Fruit fly (Drosophila melanogaster): ENCODE results near the gene CG7992.

CG7992 gene

dm6 chrX:19241790-19242373 is 5.2 kb downstream of the CG7992 start, which contains the start of gene CG14196 (continued):
- TF ChIP-seq Fer1 (GFP tag; optimal IDR thresholded peaks at IDR 0.05) (no peak), esg (GFP tag; conservative IDR thresholded peaks at IDR 0.05) (no peak), Hr51 (GFP tag; optimal IDR thresholded peaks at IDR 0.05) (no peak), inv (GFP tag; IDR thresholded peaks at IDR 0.05; ENCODE audit: partially characterized antibody) (no peak), sqz (GFP tag; optimal IDR thresholded peaks at IDR 0.05) (no peak), Dll (GFP tag; IDR thresholded peaks at IDR 0.05; ENCODE audit: partially characterized antibody) (no peak), trem (tag; optimal IDR thresholded peaks at IDR 0.05) (no peak), CG7987 (GFP tag; optimal IDR thresholded peaks at IDR 0.05) (no peak), CG10565 (GFP tag; optimal IDR thresholded peaks at IDR 0.05) (no peak), CTCF (GFP tag; optimal IDR thresholded peaks at IDR 0.05) (peak; percentile 58), CG18476 (GFP tag; optimal IDR thresholded peaks at IDR 0.05) (no peak), slou (GFP tag; optimal IDR thresholded peaks at IDR 0.05) (no peak), zfh2 (GFP tag; optimal IDR thresholded peaks at IDR 0.05) (no peak), fd64A (GFP tag; optimal IDR thresholded peaks at IDR 0.05) (no peak), Ets97D (GFP tag; optimal IDR thresholded peaks at IDR 0.05) (peak; percentile 33), ara (GFP tag; IDR thresholded peaks at IDR 0.05) (no peak), zen2 (GFP tag; IDR thresholded peaks at IDR 0.05; ENCODE audit: partially characterized antibody) (no peak), CG9609 (GFP tag; optimal IDR thresholded peaks at IDR 0.05) (no peak), Hmr (GFP tag; optimal IDR thresholded peaks at IDR 0.05) (no peak), ranshi (GFP tag; IDR thresholded peaks at IDR 0.05) (no peak), sd (tag; optimal IDR thresholded peaks at IDR 0.05) (no peak), Dp (GFP tag; optimal IDR thresholded peaks at IDR 0.05) (no peak), CG9727 (GFP tag; optimal IDR thresholded peaks at IDR 0.05) (no peak), Meics (GFP tag; optimal IDR thresholded peaks at IDR 0.05) (peak; percentile 29), Med (GFP tag) (peak; percentile 72), tna (GFP tag; IDR thresholded peaks at IDR 0.05; ENCODE audit: partially characterized antibody) (no peak), CG7928 (GFP tag; optimal IDR thresholded peaks at IDR 0.05) (no peak), slbo (GFP tag; IDR thresholded peaks at IDR 0.05) (no peak), so (GFP tag; IDR thresholded peaks at IDR 0.05) (no peak), CG33213 (GFP tag; optimal IDR thresholded peaks at IDR 0.05) (no peak), grn (GFP tag; optimal IDR thresholded peaks at IDR 0.05) (no peak), hth (optimal IDR thresholded peaks at IDR 0.05) (no peak), CG2199 (GFP tag; IDR thresholded peaks at IDR 0.05) (0 out of 3 replicates have a peak, but pooled peaks have one; percentile 70), grau (tag; optimal IDR thresholded peaks at IDR 0.05) (no peak), luna (GFP tag; optimal IDR thresholded peaks at IDR 0.05) (no peak), CG18262 (tag; optimal IDR thresholded peaks at IDR 0.05) (no peak), Awh (GFP tag; IDR thresholded peaks at IDR 0.05) (no peak), CG31441 (GFP tag; IDR thresholded peaks at IDR 0.05) (no peak), vvl (GFP tag; IDR thresholded peaks at IDR 0.05) (no peak), pho (GFP tag; optimal IDR thresholded peaks at IDR 0.05) (no peak), exex (tag; optimal IDR thresholded peaks at IDR 0.05) (no peak), nerfin-2 (GFP tag; IDR thresholded peaks at IDR 0.05; ENCODE audit: partially characterized antibody) (no peak), Asciz (GFP tag; optimal IDR thresholded peaks at IDR 0.05) (no peak), jing (GFP tag; optimal IDR thresholded peaks at IDR 0.05) (no peak), Hr78 (GFP tag; optimal IDR thresholded peaks at IDR 0.05) (no peak), chm (GFP tag; IDR thresholded peaks at IDR 0.05) (no peak), Hsf (GFP tag; optimal IDR thresholded peaks at IDR 0.05) (no peak), CG12104 (GFP tag; optimal IDR thresholded peaks at IDR 0.05) (no peak), caup (GFP tag; optimal IDR thresholded peaks at IDR 0.05; ENCODE audit: severe bottlenecking) (no peak), CG13296 (GFP tag; optimal IDR thresholded peaks at IDR 0.05) (no peak), CG10366 (GFP tag; IDR thresholded peaks at IDR 0.05) (no peak)
